Fruit fly (Drosophila melanogaster): ENCODE measurements around the gene nkd.

The nkd gene

dm6 chr3L:19086364-19087200 lies 41.3 kb upstream of the nkd start, which contains the start of gene Mkp3 (continued):
- TF ChIP-seq ci (GFP tag; IDR thresholded peaks at IDR 0.05) (peak; percentile 82), tio (GFP tag; optimal IDR thresholded peaks at IDR 0.05) (peak; percentile 81), BEAF-32 (GFP tag; optimal IDR thresholded peaks at IDR 0.05) (no peak), Optix (GFP tag; IDR thresholded peaks at IDR 0.05) (peak; percentile 73; the same call in 1 of the 3 replicates), dmrt99B (tag; optimal IDR thresholded peaks at IDR 0.05) (peak; percentile 92), lov (optimal IDR thresholded peaks at IDR 0.05) (no peak), lov (GFP tag; IDR thresholded peaks at IDR 0.05) (peak; percentile 77; the same call in 1 of the 3 replicates), br (optimal IDR thresholded peaks at IDR 0.05) (no peak), CG2199 (GFP tag; IDR thresholded peaks at IDR 0.05) (no peak), CG30403 (GFP tag; optimal IDR thresholded peaks at IDR 0.05) (peak; percentile 85), Fer1 (GFP tag; optimal IDR thresholded peaks at IDR 0.05) (peak; percentile 97), cwo (GFP tag; optimal IDR thresholded peaks at IDR 0.05) (peak; percentile 90), shn (GFP tag; optimal IDR thresholded peaks at IDR 0.05) (no peak), lmd (GFP tag; IDR thresholded peaks at IDR 0.05) (peak; percentile 89), CG6175 (GFP tag; IDR thresholded peaks at IDR 0.05) (peak; percentile 82), CG32532 (GFP tag; IDR thresholded peaks at IDR 0.05) (peak; percentile 93), CG17829 (tag; optimal IDR thresholded peaks at IDR 0.05) (peak; percentile 91), nerfin-1 (tag; optimal IDR thresholded peaks at IDR 0.05) (peak; percentile 79), maf-S (GFP tag; optimal IDR thresholded peaks at IDR 0.05) (no peak), peb (GFP tag; IDR thresholded peaks at IDR 0.05) (peak; percentile 77; the same call in 1 of the 2 replicates), tap (tag; optimal IDR thresholded peaks at IDR 0.05) (peak; percentile 87), corto (GFP tag; optimal IDR thresholded peaks at IDR 0.05) (peak; percentile 59), CG8290 (GFP tag; optimal IDR thresholded peaks at IDR 0.05) (no peak), CG8290 (tag; optimal IDR thresholded peaks at IDR 0.05) (peak in 1 of 2 experiments; percentile 59), CG10543 (GFP tag; optimal IDR thresholded peaks at IDR 0.05) (peak; percentile 91), jing (GFP tag; optimal IDR thresholded peaks at IDR 0.05) (peak; percentile 10), CG4360 (GFP tag; IDR thresholded peaks at IDR 0.05) (peak; percentile 42), CG6254 (GFP tag; optimal IDR thresholded peaks at IDR 0.05) (peak; percentile 79), Gsc (GFP tag; IDR thresholded peaks at IDR 0.05) (no peak), abd-A (tag; optimal IDR thresholded peaks at IDR 0.05) (no peak), Rfx (GFP tag; IDR thresholded peaks at IDR 0.05) (peak; percentile 92), Bteb2 (GFP tag; optimal IDR thresholded peaks at IDR 0.05) (peak; percentile 18), Tbp (GFP tag; optimal IDR thresholded peaks at IDR 0.05) (peak; percentile 63), CG7357 (GFP tag; IDR thresholded peaks at IDR 0.05) (peak; percentile 79), crp (GFP tag; optimal IDR thresholded peaks at IDR 0.05) (peak in 1 of 2 experiments; percentile 37), sc (optimal IDR thresholded peaks at IDR 0.05) (no peak), sc (GFP tag; optimal IDR thresholded peaks at IDR 0.05) (peak; percentile 65), dpn (GFP tag; optimal IDR thresholded peaks at IDR 0.05) (peak; percentile 19 to 82), Deaf1 (tag; optimal IDR thresholded peaks at IDR 0.05) (peak; percentile 63), btn (GFP tag; optimal IDR thresholded peaks at IDR 0.05) (no peak), NFAT (GFP tag; IDR thresholded peaks at IDR 0.05) (peak; percentile 72), grau (tag; optimal IDR thresholded peaks at IDR 0.05) (peak; percentile 93), CG16815 (GFP tag; optimal IDR thresholded peaks at IDR 0.05) (peak; percentile 70), CG11456 (GFP tag; IDR thresholded peaks at IDR 0.05) (peak; percentile 88), dmrt11E (tag; optimal IDR thresholded peaks at IDR 0.05) (peak; percentile 61), CG42726 (GFP tag; IDR thresholded peaks at IDR 0.05; ENCODE audit: partially characterized antibody) (no peak), CG6813 (GFP tag; optimal IDR thresholded peaks at IDR 0.05) (peak; percentile 93), ssp (GFP tag; IDR thresholded peaks at IDR 0.05) (peak; percentile 73), Hey (tag; optimal IDR thresholded peaks at IDR 0.05) (no peak), CG12071 (GFP tag; optimal IDR thresholded peaks at IDR 0.05) (peak; percentile 40)
